Worm (Caenorhabditis elegans): Measurements from ENCODE around the gene nlp-2.

The nlp-2 gene

ce11 chrX:2316205-2316604, 28.4 kb downstream of the nlp-2 start:
- TF ChIP-seq che-1 (tag; optimal IDR thresholded peaks at IDR 0.05) (no peak), hlh-30 (tag; optimal IDR thresholded peaks at IDR 0.05; ENCODE audit: insufficient read depth) (peak; percentile 51)

DNA sequence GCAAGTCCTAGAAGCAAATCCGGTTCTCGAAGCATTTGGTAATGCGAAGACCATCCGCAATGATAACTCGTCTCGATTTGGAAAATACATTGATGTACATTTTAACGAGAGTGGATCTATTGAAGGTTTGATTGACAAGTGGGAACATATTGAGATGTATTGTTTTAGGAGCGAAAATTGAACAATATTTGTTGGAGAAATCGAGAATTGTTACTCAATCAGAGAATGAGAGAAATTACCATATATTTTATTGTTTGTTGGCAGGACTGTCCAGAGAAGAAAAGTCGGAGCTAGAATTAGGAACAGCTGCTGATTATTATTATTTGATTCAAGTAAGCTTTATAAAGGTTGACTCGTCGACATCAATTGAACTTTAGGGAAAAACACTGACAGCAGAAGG, 40.1 kb downstream of the nlp-2 start:
- TF ChIP-seq ceh-6 (GFP tag; optimal IDR thresholded peaks at IDR 0.05), result no peak
- TF ChIP-seq C08G9.2 (tag; optimal IDR thresholded peaks at IDR 0.05), result no peak
- TF ChIP-seq nhr-232 (tag; optimal IDR thresholded peaks at IDR 0.05), result no peak
- no peak for TF ChIP-seq elt-4 (tag; optimal IDR thresholded peaks at IDR 0.05)
- no peak for TF ChIP-seq unc-55 (GFP tag; optimal IDR thresholded peaks at IDR 0.05)
- TF ChIP-seq Y22D7AL.16 (tag; optimal IDR thresholded peaks at IDR 0.05), result no peak
- TF ChIP-seq ceh-48 (tag; optimal IDR thresholded peaks at IDR 0.05), result no peak
- TF ChIP-seq unc-42 (tag; optimal IDR thresholded peaks at IDR 0.05), result no peak
- no peak for TF ChIP-seq fkh-10 (GFP tag; optimal IDR thresholded peaks at IDR 0.05)
- no peak for TF ChIP-seq hlh-15 (tag; optimal IDR thresholded peaks at IDR 0.05)

- no peak for TF ChIP-seq hlh-8 (tag; optimal IDR thresholded peaks at IDR 0.05)
- TF ChIP-seq rnt-1 (tag; optimal IDR thresholded peaks at IDR 0.05), result no peak
- TF ChIP-seq pqm-1 (tag; optimal IDR thresholded peaks at IDR 0.05), result no peak
- no peak for TF ChIP-seq ets-4 (tag; optimal IDR thresholded peaks at IDR 0.05)
- no peak for TF ChIP-seq nfya-1 (tag; optimal IDR thresholded peaks at IDR 0.05)
Measured at ce11 chrX:2303253-2303652, 41.3 kb downstream of the nlp-2 start.

DNA sequence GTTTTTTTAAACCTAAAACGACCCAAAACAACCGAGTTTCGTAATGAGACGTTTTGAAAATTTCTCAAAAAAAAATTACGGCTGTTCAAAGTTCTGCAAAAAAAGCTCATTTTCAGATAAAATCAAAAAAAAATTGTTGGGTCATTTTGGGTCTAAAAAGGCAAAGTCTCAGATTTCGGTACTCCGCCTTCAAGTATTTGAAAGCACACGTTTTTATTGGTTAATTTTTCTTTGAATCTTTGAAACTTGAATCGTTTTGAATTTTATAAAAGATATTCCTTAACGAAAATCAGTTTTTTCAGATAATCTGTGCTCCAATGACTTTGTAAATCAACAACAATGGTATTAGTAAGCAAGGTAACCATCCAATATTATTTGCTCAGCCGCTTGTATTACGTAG, 41.8 kb downstream of the nlp-2 start, which contains the start of gene hum-6:
Gene hum-6, plus strand, starts transcription at position 301 of the 400 bp plus-strand sequence.
- no peak for TF ChIP-seq unc-3 (GFP tag; conservative IDR thresholded peaks at IDR 0.05)
- TF ChIP-seq unc-3 (tag; optimal IDR thresholded peaks at IDR 0.05), result no peak
- TF ChIP-seq pros-1 (tag; optimal IDR thresholded peaks at IDR 0.05), result no peak
- no peak for TF ChIP-seq fkh-6 (tag; optimal IDR thresholded peaks at IDR 0.05)
- TF ChIP-seq rnt-1 (tag; optimal IDR thresholded peaks at IDR 0.05), result no peak
- TF ChIP-seq ceh-6 (GFP tag; optimal IDR thresholded peaks at IDR 0.05), result no peak
- no peak for TF ChIP-seq che-1 (tag; optimal IDR thresholded peaks at IDR 0.05)
- no peak for TF ChIP-seq pqm-1 (tag; optimal IDR thresholded peaks at IDR 0.05)
- TF ChIP-seq sox-4 (tag; optimal IDR thresholded peaks at IDR 0.05), result no peak
- no peak for TF ChIP-seq C38D4.7 (GFP tag; optimal IDR thresholded peaks at IDR 0.05)
- TF ChIP-seq unc-55 (GFP tag; optimal IDR thresholded peaks at IDR 0.05), result no peak
- TF ChIP-seq K02D7.2 (tag; optimal IDR thresholded peaks at IDR 0.05), result no peak
- no peak for TF ChIP-seq sdc-2 (tag; optimal IDR thresholded peaks at IDR 0.05)

ce11 chrX:2301821-2302220, 42.7 kb downstream of the nlp-2 start:
- no peak for TF ChIP-seq ceh-24 (tag; optimal IDR thresholded peaks at IDR 0.05)
- TF ChIP-seq ceh-45 (GFP tag; IDR thresholded peaks at IDR 0.05), result no peak
- no peak for TF ChIP-seq ztf-16 (tag; optimal IDR thresholded peaks at IDR 0.05)
- no peak for TF ChIP-seq che-1 (tag; optimal IDR thresholded peaks at IDR 0.05)
- no peak for TF ChIP-seq pax-1 (tag; optimal IDR thresholded peaks at IDR 0.05)
- TF ChIP-seq gmeb-2 (tag; optimal IDR thresholded peaks at IDR 0.05), result no peak
- no peak for TF ChIP-seq pha-4 (tag; optimal IDR thresholded peaks at IDR 0.05)
- no peak for TF ChIP-seq pat-9 (tag; optimal IDR thresholded peaks at IDR 0.05)
- TF ChIP-seq C38D4.7 (GFP tag; optimal IDR thresholded peaks at IDR 0.05), result no peak
- no peak for TF ChIP-seq ceh-14 (tag; optimal IDR thresholded peaks at IDR 0.05)
- no peak for TF ChIP-seq ets-4 (tag; optimal IDR thresholded peaks at IDR 0.05)
- TF ChIP-seq pros-1 (tag; optimal IDR thresholded peaks at IDR 0.05), result no peak

DNA sequence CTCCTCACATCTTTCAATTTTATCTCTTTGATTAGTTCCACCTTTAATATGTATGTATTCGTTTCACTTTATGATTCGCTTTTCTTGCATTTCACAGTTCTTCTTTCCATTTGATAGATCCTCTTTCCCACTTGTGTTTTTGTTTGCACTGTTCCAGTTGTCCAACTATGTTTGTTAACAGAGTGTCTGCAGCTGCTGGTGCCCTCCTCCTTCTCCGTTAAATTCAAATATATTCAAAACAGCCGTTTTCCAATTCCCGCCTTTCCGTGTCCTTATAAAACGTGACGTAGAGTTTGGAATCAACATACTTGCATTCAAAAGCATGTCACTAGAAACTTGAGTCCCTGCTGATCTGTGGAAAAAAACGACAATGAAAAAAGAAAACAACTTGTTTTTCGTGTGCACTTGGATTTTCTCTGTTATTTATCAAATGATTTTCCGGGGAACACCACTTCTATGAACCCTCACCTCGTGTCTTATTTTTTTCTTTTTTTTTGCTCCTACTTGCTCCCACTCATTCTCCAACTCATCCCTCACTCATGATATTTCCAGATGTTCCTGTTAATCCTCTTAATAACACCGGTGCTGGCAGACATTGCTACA, 50.3 kb downstream of the nlp-2 start, which contains the start of gene T10H10.2:
Gene T10H10.2, plus strand, starts transcription at position 553 of the 603 bp plus-strand sequence.
- no peak for TF ChIP-seq tbx-2 (tag; optimal IDR thresholded peaks at IDR 0.05)
- no peak for TF ChIP-seq fax-1 (tag; optimal IDR thresholded peaks at IDR 0.05)
- TF ChIP-seq ceh-19 (GFP tag; optimal IDR thresholded peaks at IDR 0.05), result no peak

Data from whole organism, late embryonic.